Fruit fly (Drosophila melanogaster): ENCODE measurements around the gene CG11977.

CG11977 gene

DNA sequence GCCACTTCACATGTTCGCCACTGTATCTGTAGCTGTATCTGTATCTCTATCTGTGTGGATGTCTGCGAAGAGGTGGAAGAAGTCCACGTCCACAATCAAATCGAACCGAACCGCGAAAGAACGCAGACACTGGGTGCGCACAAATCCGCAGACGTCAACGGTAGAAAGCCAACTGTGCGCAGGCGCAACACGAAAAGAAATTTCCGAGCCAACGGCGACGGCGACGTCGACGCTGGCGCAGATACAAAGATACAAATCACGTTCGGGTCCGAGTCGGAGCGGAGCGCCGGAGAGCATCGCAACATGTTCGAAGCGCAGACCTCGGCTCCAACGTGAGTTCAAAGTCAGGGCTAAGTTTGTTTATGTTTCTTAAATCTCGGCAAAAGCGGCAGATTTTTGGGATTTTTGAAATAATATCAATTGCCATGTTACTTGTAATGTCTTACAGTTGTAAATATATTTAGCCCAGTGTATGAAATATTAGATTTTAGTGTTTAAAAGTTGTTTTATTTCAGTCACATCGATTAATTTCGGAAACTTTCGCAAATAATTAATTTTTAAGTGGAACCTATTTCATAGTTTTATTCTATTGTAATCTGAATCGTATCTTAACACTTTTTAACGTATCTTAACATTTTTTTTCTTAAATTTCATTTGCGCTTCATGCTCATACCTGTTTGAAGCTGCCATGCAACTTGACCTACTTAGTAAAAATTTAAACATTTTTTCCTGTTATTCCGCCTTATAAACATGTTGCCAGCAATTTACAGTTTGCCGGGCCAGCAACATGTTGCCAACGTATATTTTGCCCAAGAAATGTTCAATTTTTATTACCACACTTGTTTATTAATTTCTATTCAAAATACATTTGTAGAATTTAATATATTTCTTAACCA, 34.4 kb upstream of the CG11977 start, which contains the start of gene ich:
TSS of gene ich (minus strand) at position 178 of the 896 bp plus-strand sequence.
- no peak for TF ChIP-seq usp (GFP tag; optimal IDR thresholded peaks at IDR 0.05)

dm6 chr3R:8963756-8964342, 33.6 kb upstream of the CG11977 start:
- TF ChIP-seq Dll (optimal IDR thresholded peaks at IDR 0.05): no peak
- no peak for TF ChIP-seq usp (GFP tag; optimal IDR thresholded peaks at IDR 0.05)
- no peak for TF ChIP-seq CG8478 (optimal IDR thresholded peaks at IDR 0.05)
- no peak for TF ChIP-seq pan (optimal IDR thresholded peaks at IDR 0.05)
- TF ChIP-seq psq (optimal IDR thresholded peaks at IDR 0.05): no peak
- no peak for TF ChIP-seq EcR (GFP tag; optimal IDR thresholded peaks at IDR 0.05)

dm6 chr3R:8965546-8965945, 32.0 kb upstream of the CG11977 start:
- no peak for TF ChIP-seq CG8478 (optimal IDR thresholded peaks at IDR 0.05)
- TF ChIP-seq pan (optimal IDR thresholded peaks at IDR 0.05): no peak
- no peak for TF ChIP-seq usp (GFP tag; optimal IDR thresholded peaks at IDR 0.05)
- no peak for TF ChIP-seq psq (optimal IDR thresholded peaks at IDR 0.05)
- TF ChIP-seq EcR (GFP tag; optimal IDR thresholded peaks at IDR 0.05): no peak
- TF ChIP-seq Dll (optimal IDR thresholded peaks at IDR 0.05): no peak

DNA sequence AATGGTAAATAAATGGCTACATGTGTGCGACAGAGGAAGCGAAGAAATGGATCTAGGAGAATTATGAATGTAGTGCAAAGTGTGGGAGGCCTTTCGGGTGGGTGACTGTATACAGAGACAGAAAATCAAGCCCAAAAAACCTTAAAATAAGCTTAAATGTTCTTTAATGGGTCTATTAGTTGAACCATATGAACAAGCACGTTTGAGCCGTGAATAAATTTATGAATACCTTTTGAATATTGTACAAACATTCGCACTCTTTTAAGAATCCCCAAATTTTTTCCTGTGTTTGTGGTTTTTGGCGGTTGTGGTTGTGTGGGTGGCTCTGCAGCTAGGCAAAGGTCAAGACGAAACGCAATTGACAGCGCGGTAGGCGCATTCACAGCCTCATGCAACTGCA, 30.9 kb upstream of the CG11977 start:
- TF ChIP-seq pan (optimal IDR thresholded peaks at IDR 0.05): no peak
- TF ChIP-seq Dll (optimal IDR thresholded peaks at IDR 0.05): no peak
- no peak for TF ChIP-seq CG8478 (optimal IDR thresholded peaks at IDR 0.05)
- TF ChIP-seq psq (optimal IDR thresholded peaks at IDR 0.05): no peak
- no peak for TF ChIP-seq usp (GFP tag; optimal IDR thresholded peaks at IDR 0.05)

DNA sequence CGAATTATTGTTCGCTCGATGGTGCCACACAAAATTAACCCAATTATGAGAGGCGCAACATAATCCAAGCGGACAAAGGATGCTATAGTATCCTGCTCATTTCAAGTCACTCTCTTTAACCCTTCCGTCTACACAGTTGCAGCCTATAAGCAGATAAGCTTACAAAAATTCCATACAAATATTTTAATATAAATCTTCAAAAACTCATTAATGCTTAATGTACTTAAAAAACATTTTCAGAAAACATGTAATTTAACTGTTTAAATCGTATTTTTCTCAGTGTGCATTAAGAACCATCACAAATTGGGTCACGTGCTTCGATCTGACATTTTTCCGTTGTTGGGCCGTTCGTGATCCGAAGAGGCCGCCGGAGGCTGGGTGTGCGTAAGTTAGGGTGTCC, 28.7 kb upstream of the CG11977 start:
- TF ChIP-seq psq (optimal IDR thresholded peaks at IDR 0.05): no peak
- no peak for TF ChIP-seq Dll (optimal IDR thresholded peaks at IDR 0.05)
- no peak for TF ChIP-seq usp (GFP tag; optimal IDR thresholded peaks at IDR 0.05)
- no peak for TF ChIP-seq CG8478 (optimal IDR thresholded peaks at IDR 0.05)
- no peak for TF ChIP-seq EcR (GFP tag; optimal IDR thresholded peaks at IDR 0.05)
- TF ChIP-seq pan (optimal IDR thresholded peaks at IDR 0.05): no peak

dm6 chr3R:8969301-8969925, 28.1 kb upstream of the CG11977 start:
- TF ChIP-seq usp (GFP tag; optimal IDR thresholded peaks at IDR 0.05): no peak
- TF ChIP-seq psq (optimal IDR thresholded peaks at IDR 0.05): no peak
- peak; percentile 71 for TF ChIP-seq Dll (optimal IDR thresholded peaks at IDR 0.05)

DNA sequence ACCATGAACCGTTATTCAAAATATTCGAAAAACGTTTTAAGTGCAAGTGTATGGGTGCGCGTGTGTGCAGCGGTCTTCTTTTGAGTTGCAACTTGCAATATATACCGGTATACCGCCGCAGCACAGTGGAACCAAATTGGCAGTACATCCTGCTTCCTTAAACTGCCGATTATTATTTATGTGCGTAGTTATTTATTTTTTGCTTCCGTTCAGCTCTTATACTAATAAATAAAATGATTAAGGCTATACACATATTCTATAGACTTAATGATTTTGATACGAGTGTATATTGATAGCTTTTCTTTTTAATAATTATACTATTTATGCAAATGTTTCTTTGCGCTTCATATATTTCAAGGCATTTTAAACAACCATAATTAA, 27.6 kb upstream of the CG11977 start:
- TF ChIP-seq pan (optimal IDR thresholded peaks at IDR 0.05) (no peak), EcR (GFP tag; optimal IDR thresholded peaks at IDR 0.05) (no peak), Dll (optimal IDR thresholded peaks at IDR 0.05) (no peak), usp (GFP tag; optimal IDR thresholded peaks at IDR 0.05) (no peak), CG8478 (optimal IDR thresholded peaks at IDR 0.05) (no peak), psq (optimal IDR thresholded peaks at IDR 0.05) (no peak)

- TF ChIP-seq usp (GFP tag; optimal IDR thresholded peaks at IDR 0.05): no peak
- no peak for TF ChIP-seq Dll (optimal IDR thresholded peaks at IDR 0.05)
- no peak for TF ChIP-seq psq (optimal IDR thresholded peaks at IDR 0.05)
- TF ChIP-seq EcR (GFP tag; optimal IDR thresholded peaks at IDR 0.05): no peak
- TF ChIP-seq pan (optimal IDR thresholded peaks at IDR 0.05): no peak
- TF ChIP-seq CG8478 (optimal IDR thresholded peaks at IDR 0.05): no peak
Measured at dm6 chr3R:8970707-8971106, 26.8 kb upstream of the CG11977 start.

DNA sequence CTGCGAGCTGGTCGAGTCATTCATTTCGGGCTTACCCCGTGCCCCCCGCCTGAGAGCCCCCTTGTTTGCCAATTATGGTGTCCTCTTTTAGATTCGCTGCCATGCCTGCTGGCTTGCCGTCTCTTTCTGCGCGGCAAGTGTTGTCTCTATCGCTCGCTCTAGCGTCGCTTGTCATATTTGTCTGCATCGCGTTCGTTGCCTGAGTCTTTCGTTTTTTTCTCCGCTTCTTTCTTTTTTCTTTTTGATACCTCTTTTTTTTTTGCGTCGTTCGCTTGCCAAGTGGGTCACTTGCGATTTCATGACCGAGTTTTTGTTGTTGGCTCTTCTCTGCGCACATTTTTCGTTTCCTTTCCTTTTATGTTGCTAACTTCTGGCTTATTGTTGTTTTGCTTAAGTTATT, 25.7 kb upstream of the CG11977 start:
- no peak for TF ChIP-seq usp (GFP tag; optimal IDR thresholded peaks at IDR 0.05)
- no peak for TF ChIP-seq CG8478 (optimal IDR thresholded peaks at IDR 0.05)
- peak; percentile 40 for TF ChIP-seq Dll (optimal IDR thresholded peaks at IDR 0.05)
- TF ChIP-seq EcR (GFP tag; optimal IDR thresholded peaks at IDR 0.05): no peak
- TF ChIP-seq pan (optimal IDR thresholded peaks at IDR 0.05): no peak
- TF ChIP-seq psq (optimal IDR thresholded peaks at IDR 0.05): no peak

DNA sequence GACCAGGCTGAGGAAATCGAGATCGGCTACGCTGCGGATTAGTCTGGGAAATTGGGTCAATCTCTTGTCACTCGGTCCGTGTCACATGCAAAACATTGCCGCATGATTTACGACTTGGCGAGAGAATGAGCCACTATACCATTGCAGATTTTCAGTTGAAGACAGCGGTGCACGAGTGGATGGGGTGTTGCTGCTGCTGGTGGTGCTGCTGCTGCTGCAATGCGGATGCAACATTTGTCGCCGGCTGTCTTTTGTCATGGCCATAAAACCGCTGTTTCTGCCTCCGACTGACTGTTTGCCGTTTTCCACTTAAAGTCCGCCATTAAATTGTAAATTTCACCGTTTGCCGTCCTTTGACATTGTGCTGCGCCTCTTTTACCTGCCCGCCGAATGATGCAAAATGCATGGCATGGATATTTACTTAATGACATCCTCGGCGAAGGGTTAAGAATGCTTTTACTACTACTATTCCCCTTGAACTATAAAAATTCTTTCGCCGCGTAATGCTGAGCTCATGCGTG, 21.4 kb upstream of the CG11977 start:
- TF ChIP-seq Dll (optimal IDR thresholded peaks at IDR 0.05) (no peak), EcR (GFP tag; optimal IDR thresholded peaks at IDR 0.05) (no peak), psq (optimal IDR thresholded peaks at IDR 0.05) (no peak), pan (optimal IDR thresholded peaks at IDR 0.05) (no peak), CG8478 (optimal IDR thresholded peaks at IDR 0.05) (no peak), usp (GFP tag; optimal IDR thresholded peaks at IDR 0.05) (no peak)

DNA sequence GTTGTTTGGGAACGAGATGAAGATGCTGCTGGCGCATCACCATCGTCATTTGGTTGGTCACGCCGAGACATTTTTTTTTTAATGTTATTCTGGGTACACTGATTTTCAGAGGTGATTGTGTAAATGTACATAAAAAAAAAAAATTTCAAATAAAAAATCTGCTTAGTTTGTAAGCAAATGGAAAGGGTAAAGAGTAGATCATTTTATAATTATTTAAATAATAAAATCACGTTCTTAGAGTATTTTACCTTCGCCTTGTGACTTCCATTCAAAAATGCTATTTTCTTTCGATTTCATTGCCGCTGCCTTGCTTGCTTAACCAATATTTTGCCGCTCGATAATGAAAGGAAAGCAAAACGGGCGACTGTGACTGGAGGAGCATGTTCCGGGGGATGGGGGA, 18.7 kb upstream of the CG11977 start:
- TF ChIP-seq usp (GFP tag; optimal IDR thresholded peaks at IDR 0.05) (no peak), CG8478 (optimal IDR thresholded peaks at IDR 0.05) (no peak), Dll (optimal IDR thresholded peaks at IDR 0.05) (no peak), psq (optimal IDR thresholded peaks at IDR 0.05) (no peak), EcR (GFP tag; optimal IDR thresholded peaks at IDR 0.05) (no peak), pan (optimal IDR thresholded peaks at IDR 0.05) (no peak)
